Worm (Caenorhabditis elegans) whole organism, L1 larva: ENCODE results near the gene srb-17.
A peak's percentile ranks its signal among the peaks of the same experiment; 100 is the strongest.

Source experiments
- C16A3.4 ChIP-seq: fragments of 150-350 bp; optimal IDR thresholded peaks from 2 replicates; lab custom pipeline; 2014; ENCODE audit warnings: missing biosample characterization, missing genetic modification characterization
- F16B12.6 ChIP-seq: fragments of 150-350 bp; optimal IDR thresholded peaks from 2 replicates; lab custom pipeline; 2014; ENCODE audit warnings: missing biosample characterization, missing genetic modification characterization
- Y116A8C.19 ChIP-seq: sonication (generic microtip); optimal IDR thresholded peaks from 2 replicates; lab custom pipeline; 2016; ENCODE audit warnings: missing compliant biosample characterization, missing genetic modification characterization, borderline replicate concordance
- aha-1 ChIP-seq: fragments of 150-350 bp; optimal IDR thresholded peaks from 2 replicates; lab custom pipeline; 2014; ENCODE audit warnings: missing biosample characterization, missing genetic modification characterization
- ama-1 ChIP-seq: fragments of 150-350 bp; optimal IDR thresholded peaks from 2 replicates; lab custom pipeline; 2014
- blmp-1 ChIP-seq: fragments of 150-350 bp; optimal IDR thresholded peaks from 2 replicates; lab custom pipeline; 2014; ENCODE audit warnings: missing biosample characterization, missing genetic modification characterization
- ceh-8 ChIP-seq: fragments of 200-800 bp; sonication (Bioruptor generic); optimal IDR thresholded peaks from 2 replicates; lab custom pipeline; 2018; ENCODE audit warnings: mild to moderate bottlenecking, missing genetic modification characterization, moderate library complexity, missing compliant biosample characterization
- ces-1 ChIP-seq: fragments of 150-350 bp; optimal IDR thresholded peaks from 2 replicates; lab custom pipeline; 2014; ENCODE audit warnings: missing biosample characterization, missing genetic modification reagents, missing genetic modification characterization
- dpl-1 ChIP-seq, 3 experiments: fragments of 150-350 bp in 2 of 3; sonication (generic microtip) in 1 of 3; optimal IDR thresholded peaks; 2 replicates each; lab custom pipeline; 2014 to 2017; ENCODE audit warnings: missing biosample characterization in 3 of 3, missing genetic modification characterization in 3 of 3, missing genetic modification reagents in 3 of 3
- dsc-1 ChIP-seq: sonication (generic microtip); optimal IDR thresholded peaks from 2 replicates; lab custom pipeline; 2016; ENCODE audit warnings: mild to moderate bottlenecking, missing genetic modification characterization, missing compliant biosample characterization
- efl-1 ChIP-seq, 4 experiments: fragments of 150-350 bp; optimal IDR thresholded peaks in 3 of 4; peaks in 1 of 4; 1 replicate in 1 of 4; 2 replicates in 3 of 4; lab custom pipeline; 2014; ENCODE audit warnings: missing biosample characterization in 2 of 4, missing genetic modification characterization in 2 of 4, missing genetic modification reagents in 2 of 4
- egl-13 ChIP-seq: sonication (generic microtip); optimal IDR thresholded peaks from 2 replicates; lab custom pipeline; 2016; ENCODE audit warnings: missing genotype, missing genetic modification reagents, missing genetic modification characterization, missing compliant biosample characterization
- egl-27 ChIP-seq, 2 experiments: fragments of 150-350 bp in 1 of 2; sonication (generic microtip); optimal IDR thresholded peaks; 3 replicates each; lab custom pipeline; 2017 to 2018; ENCODE audit warnings: missing biosample characterization in 2 of 2, missing genetic modification characterization in 2 of 2, missing genetic modification reagents in 2 of 2
- elt-2 ChIP-seq: sonication (generic microtip); optimal IDR thresholded peaks from 2 replicates; lab custom pipeline; 2016; ENCODE audit warnings: missing genetic modification characterization, mild to moderate bottlenecking, inconsistent platforms, missing compliant biosample characterization, missing genetic modification reagents
- ets-5 ChIP-seq: fragments of 200-800 bp; sonication (Bioruptor generic); IDR thresholded peaks from 2 replicates; pipeline ENCODE4 v1.3.6; 2022; ENCODE audit warnings: missing genetic modification characterization, missing compliant biosample characterization
- grh-1 ChIP-seq: fragments of 200-800 bp; sonication (Bioruptor generic); IDR thresholded peaks from 2 replicates; pipeline ENCODE4 v1.3.6; 2022; ENCODE audit warnings: missing genetic modification reagents, missing genetic modification characterization, missing compliant biosample characterization
- hpl-2 ChIP-seq: fragments of 150-350 bp; optimal IDR thresholded peaks from 2 replicates; lab custom pipeline; 2014; ENCODE audit warnings: missing biosample characterization, missing genetic modification reagents, missing genetic modification characterization
- jun-1 ChIP-seq: fragments of 150-350 bp; optimal IDR thresholded peaks from 2 replicates; lab custom pipeline; 2014; ENCODE audit warnings: missing biosample characterization, missing genetic modification reagents, missing genetic modification characterization
- lin-14 ChIP-seq: fragments of 200-800 bp; sonication (Bioruptor generic); optimal IDR thresholded peaks from 2 replicates; lab custom pipeline; 2018; ENCODE audit warnings: mild to moderate bottlenecking, missing genetic modification characterization, moderate library complexity, missing compliant biosample characterization
- lin-35 ChIP-seq, 2 experiments: fragments of 150-350 bp; optimal IDR thresholded peaks; 2 replicates each; lab custom pipeline; 2014; ENCODE audit warnings: missing biosample characterization in 2 of 2, missing genetic modification characterization in 2 of 2, missing genetic modification reagents in 2 of 2
- lin-39 ChIP-seq: fragments of 150-350 bp; optimal IDR thresholded peaks from 2 replicates; lab custom pipeline; 2014; ENCODE audit warnings: missing biosample characterization, missing genetic modification reagents, missing genetic modification characterization
- lsy-2 ChIP-seq, 2 experiments: fragments of 150-350 bp; optimal IDR thresholded peaks; 2 replicates each; lab custom pipeline; 2014; ENCODE audit warnings: missing biosample characterization in 2 of 2, missing genetic modification characterization in 2 of 2
- mdl-1 ChIP-seq, 2 experiments: fragments of 150-350 bp; optimal IDR thresholded peaks; 2 replicates each; lab custom pipeline; 2014 to 2017; ENCODE audit warnings: missing biosample characterization in 2 of 2, missing genetic modification characterization in 2 of 2, inconsistent platforms in 1 of 2
- mef-2 ChIP-seq: fragments of 150-350 bp; optimal IDR thresholded peaks from 2 replicates; lab custom pipeline; 2014; ENCODE audit warnings: missing biosample characterization, missing genetic modification characterization
- mep-1 ChIP-seq: fragments of 150-350 bp; optimal IDR thresholded peaks from 2 replicates; lab custom pipeline; 2014; ENCODE audit warnings: missing biosample characterization, missing genetic modification characterization
- nhr-11 ChIP-seq: fragments of 150-350 bp; optimal IDR thresholded peaks from 2 replicates; lab custom pipeline; 2014; ENCODE audit warnings: missing biosample characterization, missing genetic modification characterization
- nhr-12 ChIP-seq: sonication (generic microtip); optimal IDR thresholded peaks from 2 replicates; lab custom pipeline; 2017; ENCODE audit warnings: missing biosample characterization, missing genetic modification characterization
- nhr-19 ChIP-seq: fragments of 200-800 bp; sonication (Bioruptor generic); conservative IDR thresholded peaks from 2 replicates; pipeline ENCODE4 v1.3.6; 2022; ENCODE audit warnings: missing genetic modification characterization, missing compliant biosample characterization
- nhr-20 ChIP-seq: sonication (generic microtip); optimal IDR thresholded peaks from 2 replicates; lab custom pipeline; 2016; ENCODE audit warnings: mild to moderate bottlenecking, missing genetic modification characterization, missing compliant biosample characterization
- nhr-28 ChIP-seq: fragments of 150-350 bp; optimal IDR thresholded peaks from 2 replicates; lab custom pipeline; 2014; ENCODE audit warnings: missing biosample characterization, missing genetic modification characterization
- nhr-47 ChIP-seq: sonication (generic microtip); optimal IDR thresholded peaks from 2 replicates; lab custom pipeline; 2016; ENCODE audit warnings: mild to moderate bottlenecking, missing genetic modification characterization, moderate library complexity, missing compliant biosample characterization
- nhr-71 ChIP-seq: sonication (generic microtip); optimal IDR thresholded peaks from 2 replicates; lab custom pipeline; 2016; ENCODE audit warnings: mild to moderate bottlenecking, missing genetic modification characterization, moderate library complexity, missing compliant biosample characterization
- nhr-76 ChIP-seq: sonication (generic microtip); optimal IDR thresholded peaks from 2 replicates; lab custom pipeline; 2017; ENCODE audit warnings: missing biosample characterization, missing genetic modification characterization
- nhr-77 ChIP-seq: fragments of 150-350 bp; optimal IDR thresholded peaks from 2 replicates; lab custom pipeline; 2014; ENCODE audit warnings: missing biosample characterization, missing genetic modification characterization
- nhr-84 ChIP-seq: sonication (generic microtip); optimal IDR thresholded peaks from 2 replicates; lab custom pipeline; 2017; ENCODE audit warnings: missing biosample characterization, missing genetic modification characterization
- nhr-90 ChIP-seq: sonication (generic microtip); optimal IDR thresholded peaks from 2 replicates; lab custom pipeline; 2016; ENCODE audit warnings: mild to moderate bottlenecking, missing genetic modification characterization, missing compliant biosample characterization; ENCODE audit not compliant: poor library complexity
- pax-3 ChIP-seq: fragments of 200-800 bp; sonication (Bioruptor generic); optimal IDR thresholded peaks from 2 replicates; lab custom pipeline; 2018; ENCODE audit warnings: mild to moderate bottlenecking, missing genetic modification characterization, moderate library complexity, missing compliant biosample characterization
- rnt-1 ChIP-seq: sonication (generic microtip); optimal IDR thresholded peaks from 2 replicates; lab custom pipeline; 2016; ENCODE audit warnings: mild to moderate bottlenecking, missing genetic modification characterization, moderate library complexity, missing compliant biosample characterization
- snpc-4 ChIP-seq: fragments of 150-350 bp; optimal IDR thresholded peaks from 2 replicates; lab custom pipeline; 2014; ENCODE audit warnings: missing biosample characterization, missing genetic modification characterization
- snu-23 ChIP-seq: sonication (generic microtip); optimal IDR thresholded peaks from 2 replicates; lab custom pipeline; 2016; ENCODE audit warnings: missing genetic modification characterization, missing compliant biosample characterization
- sox-4 ChIP-seq: sonication (generic microtip); optimal IDR thresholded peaks from 2 replicates; lab custom pipeline; 2016; ENCODE audit warnings: missing genetic modification characterization, missing compliant biosample characterization
- sptf-1 ChIP-seq: fragments of 150-350 bp; optimal IDR thresholded peaks from 2 replicates; lab custom pipeline; 2014; ENCODE audit warnings: missing biosample characterization, missing genetic modification characterization
- swsn-7 ChIP-seq: sonication (generic microtip); optimal IDR thresholded peaks from 2 replicates; lab custom pipeline; 2016; ENCODE audit warnings: missing genetic modification characterization, missing compliant biosample characterization
- tbx-2 ChIP-seq: sonication (generic microtip); optimal IDR thresholded peaks from 2 replicates; lab custom pipeline; 2016; ENCODE audit warnings: missing genetic modification characterization, missing compliant biosample characterization
- tlp-1 ChIP-seq: fragments of 150-350 bp; optimal IDR thresholded peaks from 2 replicates; lab custom pipeline; 2014; ENCODE audit warnings: missing biosample characterization, missing genetic modification characterization
- vab-15 ChIP-seq: sonication (generic microtip); optimal IDR thresholded peaks from 2 replicates; lab custom pipeline; 2017; ENCODE audit warnings: missing genotype, mild to moderate bottlenecking, missing genetic modification characterization, missing compliant biosample characterization
- xbp-1 ChIP-seq: sonication (generic microtip); optimal IDR thresholded peaks from 2 replicates; lab custom pipeline; 2016; ENCODE audit warnings: missing genetic modification characterization, missing compliant biosample characterization
- zip-4 ChIP-seq: fragments of 200-800 bp; sonication (Bioruptor generic); optimal IDR thresholded peaks from 2 replicates; lab custom pipeline; 2018; ENCODE audit warnings: mild to moderate bottlenecking, missing genetic modification characterization, moderate library complexity, missing compliant biosample characterization
- ztf-11 ChIP-seq, 2 experiments: sonication (generic microtip); optimal IDR thresholded peaks; 2 replicates each; lab custom pipeline; 2016 to 2017; ENCODE audit warnings: missing genetic modification characterization in 2 of 2, missing biosample characterization in 1 of 2, missing compliant biosample characterization in 1 of 2
- ztf-4 ChIP-seq: fragments of 150-350 bp; optimal IDR thresholded peaks from 2 replicates; lab custom pipeline; 2014; ENCODE audit warnings: missing biosample characterization, missing genetic modification characterization

srb-17 gene

ce11 chrIV:10503750-10504232 is 46.8 kb upstream of the srb-17 start (continued):
- TF ChIP-seq elt-2 (no peak), nhr-11 (no peak), sptf-1 (tag; lab: Kevin White, UChicago) (no peak), blmp-1 (tag; lab: Kevin White, UChicago) (no peak), nhr-84 (no peak), nhr-47 (peak; percentile 73), nhr-90 (no peak), lin-39 (tag; lab: Kevin White, UChicago) (no peak), sox-4 (tag; lab: Kevin White, UChicago) (no peak), swsn-7 (tag; lab: Kevin White, UChicago) (peak; percentile 69), ztf-11 (tag; optimal IDR thresholded peaks at IDR 0.05; lab: Kevin White, UChicago) (peak in 1 of 2 experiments; percentile 34), Y116A8C.19 (tag; lab: Kevin White, UChicago) (no peak), mef-2 (tag; lab: Kevin White, UChicago) (peak; percentile 60), vab-15 (tag; lab: Kevin White, UChicago) (no peak), F16B12.6 (tag; lab: Kevin White, UChicago) (peak; percentile 23), grh-1 (GFP tag; lab: Robert Waterston, UW) (no peak), aha-1 (tag; lab: Kevin White, UChicago) (no peak), ets-5 (no peak), tlp-1 (tag; lab: Kevin White, UChicago) (no peak), egl-27 (tag; optimal IDR thresholded peaks at IDR 0.05; lab: Kevin White, UChicago) (no peak), hpl-2 (GFP tag; lab: Kevin White, UChicago) (no peak), nhr-20 (peak; percentile 59), C16A3.4 (tag; lab: Kevin White, UChicago) (peak; percentile 16), nhr-76 (tag; lab: Kevin White, UChicago) (no peak), ces-1 (no peak), lin-14 (GFP tag; lab: Kevin White, UChicago) (peak; percentile 94), jun-1 (tag; lab: Kevin White, UChicago) (peak; percentile 62), nhr-28 (no peak), snpc-4 (tag; lab: Kevin White, UChicago) (no peak), egl-13 (peak; percentile 71), tbx-2 (tag; lab: Kevin White, UChicago) (peak; percentile 71), ceh-8 (GFP tag; lab: Kevin White, UChicago) (peak; percentile 32)

DNA sequence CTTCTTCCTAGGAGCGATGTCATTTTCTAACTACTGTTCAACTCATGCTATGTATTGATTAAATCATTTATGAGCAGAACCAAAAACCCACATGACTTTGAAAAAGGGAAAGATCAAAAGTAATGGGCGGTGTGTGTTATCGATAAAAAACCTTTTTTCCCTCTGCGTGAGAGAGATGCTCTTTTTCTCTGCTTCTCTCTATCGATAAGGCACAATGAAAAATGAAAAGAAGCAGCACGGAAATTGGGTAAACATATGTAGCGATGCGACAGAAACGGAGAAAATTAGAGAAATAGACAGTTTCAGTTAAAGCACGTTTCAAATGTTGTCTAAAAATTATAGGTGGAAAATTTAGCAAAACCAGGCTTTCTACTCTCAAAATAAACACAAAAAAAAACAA is 45.3 kb upstream of the srb-17 start:
- TF ChIP-seq nhr-47: no peak
- TF ChIP-seq nhr-77 (tag; lab: Kevin White, UChicago): peak; percentile 68
- peak; percentile 44 for TF ChIP-seq swsn-7 (tag; lab: Kevin White, UChicago)
- peak; percentile 32 for TF ChIP-seq nhr-20
- peak; percentile 50 for TF ChIP-seq nhr-19 (GFP tag; lab: Robert Waterston, UW)
- peak; percentile 23 for TF ChIP-seq ztf-4 (tag; lab: Kevin White, UChicago)
- no peak for TF ChIP-seq F16B12.6 (tag; lab: Kevin White, UChicago)
- peak in 1 of 2 experiments; percentile 64 for TF ChIP-seq mdl-1 (tag; optimal IDR thresholded peaks at IDR 0.05; lab: Kevin White, UChicago)
- TF ChIP-seq zip-4 (GFP tag; lab: Kevin White, UChicago): no peak
- peak; percentile 20 to 36 for TF ChIP-seq efl-1 (optimal IDR thresholded peaks at IDR 0.05; lab: Kevin White, UChicago)
- TF ChIP-seq efl-1 (GFP tag; optimal IDR thresholded peaks at IDR 0.05 in 1 of 2; lab: Kevin White, UChicago): peak in 1 of 2 experiments; percentile 38
- TF ChIP-seq nhr-12 (tag; lab: Kevin White, UChicago): no peak
- peak; percentile 9 for TF ChIP-seq dsc-1 (tag; lab: Kevin White, UChicago)
- TF ChIP-seq C16A3.4 (tag; lab: Kevin White, UChicago): peak; percentile 29
- TF ChIP-seq rnt-1 (tag; lab: Kevin White, UChicago): peak; percentile 68
- no peak for TF ChIP-seq nhr-11
- peak; percentile 47 for TF ChIP-seq snu-23 (GFP tag; lab: Kevin White, UChicago)
- TF ChIP-seq elt-2: peak; percentile 73
- no peak for TF ChIP-seq snpc-4 (tag; lab: Kevin White, UChicago)
- TF ChIP-seq lsy-2 (tag; optimal IDR thresholded peaks at IDR 0.05; lab: Kevin White, UChicago): peak; percentile 4 to 64
- TF ChIP-seq nhr-90: no peak
- TF ChIP-seq lin-14 (GFP tag; lab: Kevin White, UChicago): peak; percentile 75
- TF ChIP-seq lin-35 (GFP tag; optimal IDR thresholded peaks at IDR 0.05; lab: Kevin White, UChicago): peak in 1 of 2 experiments; percentile 71
- TF ChIP-seq mef-2 (tag; lab: Kevin White, UChicago): peak; percentile 10
- peak; percentile 76 for TF ChIP-seq nhr-71 (tag; lab: Kevin White, UChicago)
- TF ChIP-seq ama-1 (lab: Kevin White, UChicago): peak; percentile 8
- no peak for TF ChIP-seq dpl-1 (GFP tag; optimal IDR thresholded peaks at IDR 0.05; lab: Kevin White, UChicago)
- no peak for TF ChIP-seq xbp-1
- peak; percentile 48 for TF ChIP-seq pax-3 (tag; lab: Kevin White, UChicago)
- peak; percentile 44 for TF ChIP-seq jun-1 (tag; lab: Kevin White, UChicago)
- no peak for TF ChIP-seq ztf-11 (tag; optimal IDR thresholded peaks at IDR 0.05; lab: Kevin White, UChicago)
- TF ChIP-seq mep-1 (tag; lab: Kevin White, UChicago): peak; percentile 40
